Fruit fly (Drosophila melanogaster): ENCODE measurements around the gene Vha100-1.
A peak's percentile ranks its signal among the peaks of the same experiment; 100 is the strongest.

The Vha100-1 gene

DNA sequence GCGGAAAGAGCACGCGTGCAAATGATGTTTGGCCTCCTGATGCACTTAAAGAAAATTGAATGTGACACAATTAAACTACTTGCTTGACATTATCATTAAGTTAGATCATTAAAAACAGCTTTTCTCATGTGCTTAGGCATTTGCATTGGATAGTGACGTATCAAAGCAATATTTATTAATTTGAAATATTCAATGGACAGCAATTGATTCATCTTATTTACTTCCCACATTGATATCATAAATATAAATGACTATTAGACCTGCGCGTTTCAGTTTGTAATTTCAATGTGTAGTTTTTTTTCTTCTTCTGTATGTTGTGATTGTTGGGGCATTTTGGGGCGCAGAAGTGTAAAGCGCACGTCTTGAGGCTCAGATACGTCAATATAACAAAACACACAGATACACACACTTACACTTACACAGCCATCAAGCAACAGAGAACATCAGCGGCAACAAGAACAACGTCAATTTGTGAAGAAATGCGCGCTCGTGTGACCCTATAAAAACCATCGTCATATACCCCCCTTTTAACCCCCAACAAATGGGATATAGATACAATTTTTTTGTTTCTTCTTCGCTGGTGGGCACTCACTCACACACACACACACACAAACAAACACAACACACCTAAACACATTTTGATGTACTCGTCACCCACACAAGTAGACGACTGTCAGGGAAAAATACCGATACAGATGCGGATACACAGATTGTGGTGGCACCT is 41.9 kb upstream of the Vha100-1 start (continued):
- TF ChIP-seq CG7271 (tag; optimal IDR thresholded peaks at IDR 0.05) (no peak), CG17568 (GFP tag; optimal IDR thresholded peaks at IDR 0.05) (peak; percentile 63), Dip3 (GFP tag; optimal IDR thresholded peaks at IDR 0.05) (peak; percentile 31), CG10147 (GFP tag; optimal IDR thresholded peaks at IDR 0.05) (peak; percentile 64), dpn (GFP tag; optimal IDR thresholded peaks at IDR 0.05) (peak; percentile 61 to 63), Dek (tag; optimal IDR thresholded peaks at IDR 0.05) (peak; percentile 44), CG4282 (GFP tag; optimal IDR thresholded peaks at IDR 0.05) (no peak), CG10462 (GFP tag; optimal IDR thresholded peaks at IDR 0.05) (peak; percentile 18), slp2 (GFP tag; optimal IDR thresholded peaks at IDR 0.05) (peak; percentile 37), Ets97D (GFP tag; optimal IDR thresholded peaks at IDR 0.05) (peak; percentile 4), CG3281 (GFP tag; optimal IDR thresholded peaks at IDR 0.05) (peak; percentile 57), Doc2 (GFP tag; IDR thresholded peaks at IDR 0.05) (peak; percentile 17; the same call in 1 of the 2 replicates), Atf6 (GFP tag; IDR thresholded peaks at IDR 0.05) (peak; percentile 58; the same call in 1 of the 2 replicates), ttk (GFP tag; IDR thresholded peaks at IDR 0.05) (0 out of 2 replicates have a peak, but pooled peaks have one; percentile 20), Nf-YA (GFP tag; IDR thresholded peaks at IDR 0.05) (0 out of 2 replicates have a peak, but pooled peaks have one; percentile 29), jing (GFP tag; optimal IDR thresholded peaks at IDR 0.05) (peak; percentile 58), CG11456 (GFP tag; IDR thresholded peaks at IDR 0.05) (0 out of 3 replicates have a peak, but pooled peaks have one; percentile 48), MTF-1 (GFP tag; optimal IDR thresholded peaks at IDR 0.05; ENCODE audit: borderline replicate concordance) (peak; percentile 5), HLH54F (GFP tag; optimal IDR thresholded peaks at IDR 0.05) (peak; percentile 62), wor (GFP tag; IDR thresholded peaks at IDR 0.05) (peak; percentile 47), tup (GFP tag; optimal IDR thresholded peaks at IDR 0.05) (peak; percentile 27), pan (optimal IDR thresholded peaks at IDR 0.05) (no peak), pan (GFP tag; optimal IDR thresholded peaks at IDR 0.05 in 1 of 2, IDR thresholded peaks at IDR 0.05 in 1 of 2) (peak in 1 of 2 experiments; percentile 68), oc (tag; optimal IDR thresholded peaks at IDR 0.05) (peak; percentile 28), trem (tag; optimal IDR thresholded peaks at IDR 0.05) (peak; percentile 77), sima (GFP tag; optimal IDR thresholded peaks at IDR 0.05) (no peak), CG31441 (GFP tag; IDR thresholded peaks at IDR 0.05) (peak; percentile 77), CG33557 (GFP tag; optimal IDR thresholded peaks at IDR 0.05) (peak; percentile 34), CG8089 (GFP tag; optimal IDR thresholded peaks at IDR 0.05) (peak; percentile 9), CG12219 (GFP tag; optimal IDR thresholded peaks at IDR 0.05) (peak; percentile 64), grau (tag; optimal IDR thresholded peaks at IDR 0.05) (peak; percentile 75), onecut (GFP tag; IDR thresholded peaks at IDR 0.05) (peak; percentile 35), dimm (GFP tag; IDR thresholded peaks at IDR 0.05) (no peak), Med (GFP tag) (peak; percentile 93), CG15601 (tag; optimal IDR thresholded peaks at IDR 0.05) (peak; percentile 45), CkIIα-i1 (GFP tag; IDR thresholded peaks at IDR 0.05) (no peak), CG9876 (GFP tag; optimal IDR thresholded peaks at IDR 0.05) (no peak), CG6254 (GFP tag; optimal IDR thresholded peaks at IDR 0.05) (peak; percentile 54), sqz (GFP tag; optimal IDR thresholded peaks at IDR 0.05) (peak; percentile 32), CG4854 (GFP tag; optimal IDR thresholded peaks at IDR 0.05) (peak; percentile 25), E2f2 (GFP tag; IDR thresholded peaks at IDR 0.05) (peak; percentile 27; the same call in 1 of the 2 replicates), CG9932 (GFP tag; IDR thresholded peaks at IDR 0.05) (no peak), Ets65A (GFP tag) (peak; percentile 48), jumu (GFP tag; optimal IDR thresholded peaks at IDR 0.05) (peak; percentile 31), Dip2 (GFP tag; IDR thresholded peaks at IDR 0.05) (no peak), jigr1 (GFP tag; IDR thresholded peaks at IDR 0.05) (peak; percentile 57; the same call in 1 of the 3 replicates), Drgx (GFP tag; IDR thresholded peaks at IDR 0.05) (0 out of 2 replicates have a peak, but pooled peaks have one; percentile 19), kni (GFP tag; optimal IDR thresholded peaks at IDR 0.05) (peak; percentile 72), gt (GFP tag; IDR thresholded peaks at IDR 0.05) (no peak), fd96Cb (tag; optimal IDR thresholded peaks at IDR 0.05) (peak; percentile 85)
